Fruit fly (Drosophila melanogaster): Measurements from ENCODE around the gene Fancd2.

dm6 chr3R:20816008-20816407 lies at the start of gene Fancd2:
- TF ChIP-seq EcR (GFP tag; optimal IDR thresholded peaks at IDR 0.05) (no peak), Pif1A (GFP tag; optimal IDR thresholded peaks at IDR 0.05) (no peak), Snoo (tag; optimal IDR thresholded peaks at IDR 0.05) (no peak), CG10348 (GFP tag; IDR thresholded peaks at IDR 0.05) (no peak), Pif1B (GFP tag; optimal IDR thresholded peaks at IDR 0.05) (no peak), gl (tag; optimal IDR thresholded peaks at IDR 0.05) (no peak), CG12605 (GFP tag; IDR thresholded peaks at IDR 0.05) (no peak), CG9948 (tag; optimal IDR thresholded peaks at IDR 0.05) (no peak)

Measured in whole organism, pupa.